Worm (Caenorhabditis elegans) whole organism, L1 larva: Measurements from ENCODE around the gene F35A5.1.

ENCODE experiments used
- C04F5.9 ChIP-seq: sonication (generic microtip); optimal IDR thresholded peaks from 2 replicates; lab custom pipeline; 2016; ENCODE audit warnings: missing genetic modification characterization, missing compliant biosample characterization
- C16A3.4 ChIP-seq: fragments of 150-350 bp; optimal IDR thresholded peaks from 2 replicates; lab custom pipeline; 2014; ENCODE audit warnings: missing biosample characterization, missing genetic modification characterization
- F16B12.6 ChIP-seq: fragments of 150-350 bp; optimal IDR thresholded peaks from 2 replicates; lab custom pipeline; 2014; ENCODE audit warnings: missing biosample characterization, missing genetic modification characterization
- aha-1 ChIP-seq: fragments of 150-350 bp; optimal IDR thresholded peaks from 2 replicates; lab custom pipeline; 2014; ENCODE audit warnings: missing biosample characterization, missing genetic modification characterization
- aly-2 ChIP-seq: fragments of 150-350 bp; optimal IDR thresholded peaks from 2 replicates; lab custom pipeline; 2014; ENCODE audit warnings: missing biosample characterization, missing genetic modification characterization
- blmp-1 ChIP-seq: fragments of 150-350 bp; optimal IDR thresholded peaks from 2 replicates; lab custom pipeline; 2014; ENCODE audit warnings: missing biosample characterization, missing genetic modification characterization
- ceh-8 ChIP-seq: fragments of 200-800 bp; sonication (Bioruptor generic); optimal IDR thresholded peaks from 2 replicates; lab custom pipeline; 2018; ENCODE audit warnings: mild to moderate bottlenecking, missing genetic modification characterization, moderate library complexity, missing compliant biosample characterization
- ces-1 ChIP-seq: fragments of 150-350 bp; optimal IDR thresholded peaks from 2 replicates; lab custom pipeline; 2014; ENCODE audit warnings: missing biosample characterization, missing genetic modification reagents, missing genetic modification characterization
- dpl-1 ChIP-seq, 3 experiments: fragments of 150-350 bp in 2 of 3; sonication (generic microtip) in 1 of 3; optimal IDR thresholded peaks; 2 replicates each; lab custom pipeline; 2014 to 2017; ENCODE audit warnings: missing biosample characterization in 3 of 3, missing genetic modification characterization in 3 of 3, missing genetic modification reagents in 3 of 3
- efl-1 ChIP-seq, 4 experiments: fragments of 150-350 bp; optimal IDR thresholded peaks in 3 of 4; peaks in 1 of 4; 1 replicate in 1 of 4; 2 replicates in 3 of 4; lab custom pipeline; 2014; ENCODE audit warnings: missing biosample characterization in 2 of 4, missing genetic modification characterization in 2 of 4, missing genetic modification reagents in 2 of 4
- efl-3 ChIP-seq: fragments of 200-800 bp; sonication (Bioruptor generic); optimal IDR thresholded peaks from 2 replicates; lab custom pipeline; 2018; ENCODE audit warnings: mild to moderate bottlenecking, missing genetic modification characterization, missing compliant biosample characterization
- egl-13 ChIP-seq: sonication (generic microtip); optimal IDR thresholded peaks from 2 replicates; lab custom pipeline; 2016; ENCODE audit warnings: missing genotype, missing genetic modification reagents, missing genetic modification characterization, missing compliant biosample characterization
- egl-27 ChIP-seq, 2 experiments: fragments of 150-350 bp in 1 of 2; sonication (generic microtip); optimal IDR thresholded peaks; 3 replicates each; lab custom pipeline; 2017 to 2018; ENCODE audit warnings: missing biosample characterization in 2 of 2, missing genetic modification characterization in 2 of 2, missing genetic modification reagents in 2 of 2
- elt-2 ChIP-seq: sonication (generic microtip); optimal IDR thresholded peaks from 2 replicates; lab custom pipeline; 2016; ENCODE audit warnings: missing genetic modification characterization, mild to moderate bottlenecking, inconsistent platforms, missing compliant biosample characterization, missing genetic modification reagents
- elt-3 ChIP-seq, 6 experiments: fragments of 150-350 bp in 1 of 6; sonication (generic microtip); optimal IDR thresholded peaks; 2 replicates each; lab custom pipeline; 2017 to 2018; ENCODE audit warnings: missing biosample characterization in 6 of 6, missing genetic modification characterization in 6 of 6, inconsistent platforms in 1 of 6
- ets-5 ChIP-seq: fragments of 200-800 bp; sonication (Bioruptor generic); IDR thresholded peaks from 2 replicates; pipeline ENCODE4 v1.3.6; 2022; ENCODE audit warnings: missing genetic modification characterization, missing compliant biosample characterization
- fkh-10 ChIP-seq: sonication (generic microtip); optimal IDR thresholded peaks from 2 replicates; lab custom pipeline; 2017; ENCODE audit warnings: missing biosample characterization, missing genetic modification reagents, missing genetic modification characterization
- fkh-8 ChIP-seq: sonication (generic microtip); optimal IDR thresholded peaks from 2 replicates; lab custom pipeline; 2016; ENCODE audit warnings: mild to moderate bottlenecking, missing genetic modification characterization, missing compliant biosample characterization
- fos-1 ChIP-seq: fragments of 150-350 bp; optimal IDR thresholded peaks from 2 replicates; lab custom pipeline; 2014; ENCODE audit warnings: missing biosample characterization, missing genetic modification characterization
- hlh-17 ChIP-seq: fragments of 200-800 bp; sonication (Bioruptor generic); optimal IDR thresholded peaks from 2 replicates; lab custom pipeline; 2018; ENCODE audit warnings: missing genetic modification characterization, mild to moderate bottlenecking, missing compliant biosample characterization, moderate library complexity, borderline replicate concordance
- hlh-4 ChIP-seq: sonication (generic microtip); optimal IDR thresholded peaks from 2 replicates; lab custom pipeline; 2016; ENCODE audit warnings: mild to moderate bottlenecking, missing genetic modification characterization, missing compliant biosample characterization
- irx-1 ChIP-seq: sonication (generic microtip); optimal IDR thresholded peaks from 2 replicates; lab custom pipeline; 2016; ENCODE audit warnings: missing genetic modification characterization, missing compliant biosample characterization
- jun-1 ChIP-seq: fragments of 150-350 bp; optimal IDR thresholded peaks from 2 replicates; lab custom pipeline; 2014; ENCODE audit warnings: missing biosample characterization, missing genetic modification reagents, missing genetic modification characterization
- lin-13 ChIP-seq: fragments of 150-350 bp; optimal IDR thresholded peaks from 2 replicates; lab custom pipeline; 2014; ENCODE audit warnings: missing biosample characterization, missing genetic modification reagents, missing genetic modification characterization
- lin-14 ChIP-seq: fragments of 200-800 bp; sonication (Bioruptor generic); optimal IDR thresholded peaks from 2 replicates; lab custom pipeline; 2018; ENCODE audit warnings: mild to moderate bottlenecking, missing genetic modification characterization, moderate library complexity, missing compliant biosample characterization
- lin-35 ChIP-seq, 2 experiments: fragments of 150-350 bp; optimal IDR thresholded peaks; 2 replicates each; lab custom pipeline; 2014; ENCODE audit warnings: missing biosample characterization in 2 of 2, missing genetic modification characterization in 2 of 2, missing genetic modification reagents in 2 of 2
- lin-39 ChIP-seq: fragments of 150-350 bp; optimal IDR thresholded peaks from 2 replicates; lab custom pipeline; 2014; ENCODE audit warnings: missing biosample characterization, missing genetic modification reagents, missing genetic modification characterization
- lsy-2 ChIP-seq, 2 experiments: fragments of 150-350 bp; optimal IDR thresholded peaks; 2 replicates each; lab custom pipeline; 2014; ENCODE audit warnings: missing biosample characterization in 2 of 2, missing genetic modification characterization in 2 of 2
- mep-1 ChIP-seq: fragments of 150-350 bp; optimal IDR thresholded peaks from 2 replicates; lab custom pipeline; 2014; ENCODE audit warnings: missing biosample characterization, missing genetic modification characterization
- nhr-11 ChIP-seq: fragments of 150-350 bp; optimal IDR thresholded peaks from 2 replicates; lab custom pipeline; 2014; ENCODE audit warnings: missing biosample characterization, missing genetic modification characterization
- nhr-19 ChIP-seq: fragments of 200-800 bp; sonication (Bioruptor generic); conservative IDR thresholded peaks from 2 replicates; pipeline ENCODE4 v1.3.6; 2022; ENCODE audit warnings: missing genetic modification characterization, missing compliant biosample characterization
- nhr-20 ChIP-seq: sonication (generic microtip); optimal IDR thresholded peaks from 2 replicates; lab custom pipeline; 2016; ENCODE audit warnings: mild to moderate bottlenecking, missing genetic modification characterization, missing compliant biosample characterization
- nhr-237 ChIP-seq: fragments of 150-350 bp; optimal IDR thresholded peaks from 2 replicates; lab custom pipeline; 2014; ENCODE audit warnings: missing biosample characterization, missing genetic modification characterization
- nhr-47 ChIP-seq: sonication (generic microtip); optimal IDR thresholded peaks from 2 replicates; lab custom pipeline; 2016; ENCODE audit warnings: mild to moderate bottlenecking, missing genetic modification characterization, moderate library complexity, missing compliant biosample characterization
- nhr-71 ChIP-seq: sonication (generic microtip); optimal IDR thresholded peaks from 2 replicates; lab custom pipeline; 2016; ENCODE audit warnings: mild to moderate bottlenecking, missing genetic modification characterization, moderate library complexity, missing compliant biosample characterization
- nhr-76 ChIP-seq: sonication (generic microtip); optimal IDR thresholded peaks from 2 replicates; lab custom pipeline; 2017; ENCODE audit warnings: missing biosample characterization, missing genetic modification characterization
- nhr-85 ChIP-seq: sonication (generic microtip); peaks from one replicate; lab custom pipeline; 2016; ENCODE audit warnings: missing genetic modification characterization, inconsistent platforms, missing compliant biosample characterization
- pax-3 ChIP-seq: fragments of 200-800 bp; sonication (Bioruptor generic); optimal IDR thresholded peaks from 2 replicates; lab custom pipeline; 2018; ENCODE audit warnings: mild to moderate bottlenecking, missing genetic modification characterization, moderate library complexity, missing compliant biosample characterization
- rnt-1 ChIP-seq: sonication (generic microtip); optimal IDR thresholded peaks from 2 replicates; lab custom pipeline; 2016; ENCODE audit warnings: mild to moderate bottlenecking, missing genetic modification characterization, moderate library complexity, missing compliant biosample characterization
- snpc-4 ChIP-seq: fragments of 150-350 bp; optimal IDR thresholded peaks from 2 replicates; lab custom pipeline; 2014; ENCODE audit warnings: missing biosample characterization, missing genetic modification characterization
- sptf-1 ChIP-seq: fragments of 150-350 bp; optimal IDR thresholded peaks from 2 replicates; lab custom pipeline; 2014; ENCODE audit warnings: missing biosample characterization, missing genetic modification characterization
- sup-37 ChIP-seq: fragments of 200-800 bp; sonication (Bioruptor generic); optimal IDR thresholded peaks from 2 replicates; lab custom pipeline; 2018; ENCODE audit warnings: mild to moderate bottlenecking, missing genetic modification characterization, missing compliant biosample characterization
- tbx-2 ChIP-seq: sonication (generic microtip); optimal IDR thresholded peaks from 2 replicates; lab custom pipeline; 2016; ENCODE audit warnings: missing genetic modification characterization, missing compliant biosample characterization
- unc-30 ChIP-seq: sonication (generic microtip); optimal IDR thresholded peaks from 2 replicates; lab custom pipeline; 2017; ENCODE audit warnings: missing biosample characterization, missing genetic modification characterization
- vab-15 ChIP-seq: sonication (generic microtip); optimal IDR thresholded peaks from 2 replicates; lab custom pipeline; 2017; ENCODE audit warnings: missing genotype, mild to moderate bottlenecking, missing genetic modification characterization, missing compliant biosample characterization
- zip-4 ChIP-seq: fragments of 200-800 bp; sonication (Bioruptor generic); optimal IDR thresholded peaks from 2 replicates; lab custom pipeline; 2018; ENCODE audit warnings: mild to moderate bottlenecking, missing genetic modification characterization, moderate library complexity, missing compliant biosample characterization
- ztf-11 ChIP-seq, 2 experiments: sonication (generic microtip); optimal IDR thresholded peaks; 2 replicates each; lab custom pipeline; 2016 to 2017; ENCODE audit warnings: missing genetic modification characterization in 2 of 2, missing biosample characterization in 1 of 2, missing compliant biosample characterization in 1 of 2
- ztf-4 ChIP-seq: fragments of 150-350 bp; optimal IDR thresholded peaks from 2 replicates; lab custom pipeline; 2014; ENCODE audit warnings: missing biosample characterization, missing genetic modification characterization

F35A5.1 gene

ce11 chrX:3785111-3785808, 22.0 kb upstream of the F35A5.1 start (continued):
- TF ChIP-seq jun-1 (tag; lab: Kevin White, UChicago) = no peak
- TF ChIP-seq nhr-19 = no peak
- no peak for TF ChIP-seq elt-2 (tag; lab: Kevin White, UChicago)
- TF ChIP-seq efl-3 (GFP tag; lab: Kevin White, UChicago) = no peak
- TF ChIP-seq fkh-10 = no peak
- TF ChIP-seq unc-30 (tag; lab: Kevin White, UChicago) = no peak
- peak; percentile 17 for TF ChIP-seq lin-14 (GFP tag; lab: Kevin White, UChicago)
- no peak for TF ChIP-seq tbx-2 (tag; lab: Kevin White, UChicago)
- TF ChIP-seq ztf-4 (tag; lab: Kevin White, UChicago) = no peak
- no peak for TF ChIP-seq C16A3.4 (tag; lab: Kevin White, UChicago)
- no peak for TF ChIP-seq sptf-1
- no peak for TF ChIP-seq snpc-4 (tag; lab: Kevin White, UChicago)
- TF ChIP-seq lin-35 (GFP tag; optimal IDR thresholded peaks at IDR 0.05; lab: Kevin White, UChicago) = peak in 1 of 2 experiments; percentile 11

- TF ChIP-seq nhr-237 (tag; lab: Kevin White, UChicago) (no peak), efl-3 (GFP tag; lab: Kevin White, UChicago) (no peak), nhr-71 (tag; lab: Kevin White, UChicago) (peak; percentile 80), mep-1 (tag; lab: Kevin White, UChicago) (peak; percentile 79), nhr-47 (tag; lab: Kevin White, UChicago) (peak; percentile 51), nhr-19 (peak; percentile 31; the same call in 1 of the 2 replicates), blmp-1 (peak; percentile 39), sup-37 (GFP tag; lab: Kevin White, UChicago) (no peak), F16B12.6 (tag; lab: Kevin White, UChicago) (no peak), aly-2 (tag; lab: Kevin White, UChicago) (no peak), nhr-85 (tag; lab: Kevin White, UChicago) (peak; percentile 95), fkh-8 (tag; lab: Kevin White, UChicago) (no peak), jun-1 (tag; lab: Kevin White, UChicago) (no peak), nhr-20 (peak; percentile 81), lin-13 (GFP tag; lab: Kevin White, UChicago) (no peak), dpl-1 (GFP tag; optimal IDR thresholded peaks at IDR 0.05; lab: Kevin White, UChicago) (peak in 2 of 3 experiments; percentile 4 to 11), ztf-11 (tag; optimal IDR thresholded peaks at IDR 0.05; lab: Kevin White, UChicago) (peak in 1 of 2 experiments; percentile 11), hlh-4 (no peak), lin-39 (tag; lab: Kevin White, UChicago) (no peak), nhr-11 (no peak), ces-1 (no peak), elt-3 (tag; optimal IDR thresholded peaks at IDR 0.05; lab: Kevin White, UChicago) (peak in 3 of 6 experiments; percentile 28 to 67 (median 48)), ets-5 (no peak), egl-27 (tag; optimal IDR thresholded peaks at IDR 0.05; lab: Kevin White, UChicago) (no peak), fos-1 (tag; lab: Kevin White, UChicago) (no peak), ceh-8 (GFP tag; lab: Kevin White, UChicago) (no peak), aha-1 (tag; lab: Kevin White, UChicago) (no peak), irx-1 (tag; lab: Kevin White, UChicago) (peak; percentile 36), efl-1 (optimal IDR thresholded peaks at IDR 0.05; lab: Kevin White, UChicago) (no peak), efl-1 (GFP tag; optimal IDR thresholded peaks at IDR 0.05 in 1 of 2; lab: Kevin White, UChicago) (peak in 1 of 2 experiments; percentile 86), hlh-17 (no peak), nhr-76 (tag; lab: Kevin White, UChicago) (no peak), rnt-1 (tag; lab: Kevin White, UChicago) (peak; percentile 50), lsy-2 (tag; optimal IDR thresholded peaks at IDR 0.05; lab: Kevin White, UChicago) (peak; percentile 33 to 53), vab-15 (tag; lab: Kevin White, UChicago) (no peak), pax-3 (tag; lab: Kevin White, UChicago) (peak; percentile 0), egl-13 (tag; lab: Kevin White, UChicago) (no peak), C04F5.9 (tag; lab: Kevin White, UChicago) (no peak), zip-4 (GFP tag; lab: Kevin White, UChicago) (no peak)
These were observed 19.7 kb upstream of the F35A5.1 start, which contains the start of gene pmpl-1 for ce11 chrX:3787431-3788076. TSS of gene pmpl-1 (plus strand) at chrX:3788026.
